Fruit fly (Drosophila melanogaster) S2 (cell line): Measurements from ENCODE around the gene COX7AL2.

Source experiments
- CG8478 ChIP-seq: fragments of >200 bp; optimal IDR thresholded peaks from 2 replicates; lab custom pipeline; 2018
- CTCF ChIP-seq, 2 experiments: fragments of >200 bp; optimal IDR thresholded peaks; 2 replicates each; lab custom pipeline; 2018

DNA sequence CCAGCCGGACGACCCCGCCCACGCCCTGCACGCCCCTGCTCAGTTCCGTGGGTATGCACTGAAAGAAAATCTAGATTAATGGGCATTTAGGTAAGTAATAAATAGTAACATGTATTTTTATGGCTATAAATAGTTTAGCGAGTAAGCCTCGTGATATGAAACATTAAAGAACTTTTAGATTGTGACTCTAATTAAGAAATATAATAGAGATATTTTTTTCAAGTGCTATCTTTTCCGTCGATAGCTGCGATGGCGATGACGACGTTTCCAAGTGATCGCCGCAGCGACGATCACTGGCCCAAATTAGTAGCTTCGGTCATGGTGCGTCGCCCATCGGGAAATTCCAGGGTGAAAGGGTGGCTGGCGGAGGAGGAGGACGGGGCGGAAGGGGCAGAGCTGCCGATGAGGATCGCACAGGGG lies 17.6 kb downstream of the COX7AL2 start:
- TF ChIP-seq CTCF (optimal IDR thresholded peaks at IDR 0.05; lab: Kevin White, UChicago) (no peak), CG8478 (lab: Kevin White, UChicago) (no peak)
